Fruit fly (Drosophila melanogaster): ENCODE measurements around the gene CG8051.

Gene CG8051

dm6 chrX:19348222-19348621 is 40.5 kb upstream of the CG8051 start, which contains the start of gene nAChRalpha7:
TSS of gene nAChRalpha7 (minus strand) at chrX:19348447.
- TF ChIP-seq Pif1B (GFP tag; optimal IDR thresholded peaks at IDR 0.05) = no peak
- TF ChIP-seq CG17806 (tag; optimal IDR thresholded peaks at IDR 0.05) = no peak
- TF ChIP-seq CG4496 (GFP tag; IDR thresholded peaks at IDR 0.05) = no peak
- no peak for TF ChIP-seq CG13204 (GFP tag; optimal IDR thresholded peaks at IDR 0.05)
- TF ChIP-seq fd96Ca (GFP tag; IDR thresholded peaks at IDR 0.05) = no peak
- TF ChIP-seq CG8301 (tag; optimal IDR thresholded peaks at IDR 0.05) = no peak
- no peak for TF ChIP-seq gl (tag; optimal IDR thresholded peaks at IDR 0.05)
- TF ChIP-seq CG10348 (GFP tag; IDR thresholded peaks at IDR 0.05) = no peak
- TF ChIP-seq Pif1A (GFP tag; optimal IDR thresholded peaks at IDR 0.05) = no peak
- no peak for TF ChIP-seq CG8159 (tag; optimal IDR thresholded peaks at IDR 0.05)
- no peak for TF ChIP-seq D1 (tag; optimal IDR thresholded peaks at IDR 0.05)
- no peak for TF ChIP-seq EcR (GFP tag; optimal IDR thresholded peaks at IDR 0.05)

dm6 chrX:19326730-19327129 is 19.0 kb upstream of the CG8051 start:
- TF ChIP-seq Pif1B (GFP tag; optimal IDR thresholded peaks at IDR 0.05) (no peak), rn (GFP tag; IDR thresholded peaks at IDR 0.05) (no peak), D1 (tag; optimal IDR thresholded peaks at IDR 0.05) (peak; percentile 51), CG14655 (GFP tag; optimal IDR thresholded peaks at IDR 0.05) (no peak), CG10348 (GFP tag; IDR thresholded peaks at IDR 0.05) (no peak), CG17806 (tag; optimal IDR thresholded peaks at IDR 0.05) (no peak), Snoo (tag; optimal IDR thresholded peaks at IDR 0.05) (no peak)

DNA sequence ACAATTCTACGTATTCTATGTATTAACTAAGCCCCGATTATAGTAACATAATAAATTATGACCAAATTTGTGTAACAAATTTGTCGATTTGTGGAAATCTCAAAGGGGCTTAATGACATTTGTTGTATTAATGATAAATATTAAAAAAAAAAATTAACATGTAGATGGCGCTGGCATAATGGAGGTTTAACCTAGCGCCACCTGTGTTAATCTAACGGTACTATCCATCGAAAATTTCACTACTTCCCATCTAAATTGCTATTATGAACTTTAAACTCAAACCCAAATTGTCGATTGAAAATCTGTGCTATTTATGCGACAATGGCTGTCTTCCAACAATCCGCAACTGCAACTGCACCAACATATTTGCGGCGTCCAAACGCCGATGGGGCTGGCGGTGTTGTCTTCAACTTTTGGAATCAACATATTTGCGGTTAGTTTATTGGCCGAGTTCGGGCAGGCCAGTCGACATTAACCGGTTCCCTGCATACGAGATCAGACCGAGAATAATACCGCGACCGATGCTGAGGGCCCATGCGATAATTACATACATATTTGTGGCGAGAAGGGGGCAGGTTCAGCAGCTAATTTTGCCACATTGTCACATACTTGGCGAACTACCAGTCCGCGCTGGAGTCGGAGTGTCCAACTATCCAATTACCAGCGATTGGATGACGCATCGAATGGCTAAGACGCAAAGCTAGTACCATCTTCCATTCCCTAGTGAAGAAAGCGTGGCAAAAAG is 18.2 kb upstream of the CG8051 start:
- TF ChIP-seq CG8159 (tag; optimal IDR thresholded peaks at IDR 0.05) = no peak
- no peak for TF ChIP-seq CG10348 (GFP tag; IDR thresholded peaks at IDR 0.05)
- no peak for TF ChIP-seq CG34367 (tag; optimal IDR thresholded peaks at IDR 0.05)
- no peak for TF ChIP-seq Snoo (tag; optimal IDR thresholded peaks at IDR 0.05)
- no peak for TF ChIP-seq EcR (GFP tag; optimal IDR thresholded peaks at IDR 0.05)
- TF ChIP-seq CG17806 (tag; optimal IDR thresholded peaks at IDR 0.05) = no peak
- TF ChIP-seq rn (GFP tag; IDR thresholded peaks at IDR 0.05) = no peak
- no peak for TF ChIP-seq Pif1A (GFP tag; optimal IDR thresholded peaks at IDR 0.05)
- no peak for TF ChIP-seq CG12605 (GFP tag; IDR thresholded peaks at IDR 0.05)

DNA sequence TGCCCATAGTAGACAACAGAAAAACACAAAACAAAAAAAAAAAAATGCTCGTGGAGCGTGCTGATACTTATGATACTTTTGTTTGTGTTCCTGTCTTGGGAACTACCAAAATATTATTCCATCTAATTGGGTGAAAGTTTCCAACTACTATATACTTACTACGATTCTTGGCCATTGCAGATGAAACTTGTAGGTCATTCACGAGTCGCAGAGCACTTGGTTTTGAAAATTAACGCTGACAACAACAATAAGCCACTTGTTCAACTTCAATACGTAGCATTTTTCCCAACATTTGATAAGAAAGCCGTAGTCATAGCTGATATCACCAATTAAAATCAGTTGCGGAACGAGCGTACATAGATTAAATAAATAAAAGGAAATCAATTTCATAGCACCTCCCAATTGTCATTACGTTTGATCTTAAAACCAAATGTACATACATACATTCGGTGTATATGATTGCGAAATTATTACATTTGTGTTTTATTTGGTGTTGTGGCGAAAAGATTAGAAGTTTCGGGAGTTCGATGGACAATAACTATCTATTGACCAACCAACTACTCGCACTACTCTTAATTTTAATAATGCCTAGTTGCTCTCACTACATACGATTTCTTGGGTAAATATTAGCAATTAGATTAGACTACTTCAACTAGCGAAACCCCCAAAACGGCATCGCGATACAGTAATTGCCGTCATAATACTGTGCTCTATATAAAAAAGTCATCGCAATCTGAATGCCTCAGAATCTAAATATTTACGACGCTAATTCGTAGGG is 17.0 kb upstream of the CG8051 start:
- TF ChIP-seq CG34367 (tag; optimal IDR thresholded peaks at IDR 0.05) (no peak), Snoo (tag; optimal IDR thresholded peaks at IDR 0.05) (peak; percentile 24)

dm6 chrX:19323835-19324133 is 16.1 kb upstream of the CG8051 start:
- peak; percentile 91 for TF ChIP-seq CG32121 (GFP tag; IDR thresholded peaks at IDR 0.05)
- peak; percentile 78 for TF ChIP-seq CG15710 (tag; optimal IDR thresholded peaks at IDR 0.05)
- peak; percentile 94 for TF ChIP-seq Ets98B (GFP tag; IDR thresholded peaks at IDR 0.05)
- TF ChIP-seq Pif1B (GFP tag; optimal IDR thresholded peaks at IDR 0.05) = peak; percentile 88
- TF ChIP-seq EcR (GFP tag; optimal IDR thresholded peaks at IDR 0.05) = peak; percentile 10
- peak; percentile 87 for TF ChIP-seq rn (GFP tag; IDR thresholded peaks at IDR 0.05)
- TF ChIP-seq CG10348 (GFP tag; IDR thresholded peaks at IDR 0.05) = peak; percentile 68
- no peak; the same call in 2 of the 3 replicates for TF ChIP-seq fd96Ca (GFP tag; IDR thresholded peaks at IDR 0.05)
- peak; percentile 95 for TF ChIP-seq CG14655 (GFP tag; optimal IDR thresholded peaks at IDR 0.05)
- peak; percentile 78 for TF ChIP-seq CG17806 (tag; optimal IDR thresholded peaks at IDR 0.05)
- peak; percentile 52 for TF ChIP-seq D1 (tag; optimal IDR thresholded peaks at IDR 0.05)
- peak; percentile 89 for TF ChIP-seq CG9948 (tag; optimal IDR thresholded peaks at IDR 0.05)
- peak; percentile 76 for TF ChIP-seq CG34367 (tag; optimal IDR thresholded peaks at IDR 0.05)
- TF ChIP-seq CG4496 (GFP tag; IDR thresholded peaks at IDR 0.05) = peak; percentile 95
- peak; percentile 45 for TF ChIP-seq gl (tag; optimal IDR thresholded peaks at IDR 0.05)
- peak; percentile 93 for TF ChIP-seq CG8301 (tag; optimal IDR thresholded peaks at IDR 0.05)
- peak; percentile 79 for TF ChIP-seq Snoo (tag; optimal IDR thresholded peaks at IDR 0.05)
- peak; percentile 89 for TF ChIP-seq Pif1A (GFP tag; optimal IDR thresholded peaks at IDR 0.05)
- TF ChIP-seq CG13204 (GFP tag; optimal IDR thresholded peaks at IDR 0.05) = peak; percentile 64
- peak; percentile 91 for TF ChIP-seq CG12605 (GFP tag; IDR thresholded peaks at IDR 0.05)
- peak; percentile 76 for TF ChIP-seq CG8159 (tag; optimal IDR thresholded peaks at IDR 0.05)

- TF ChIP-seq CG12605 (GFP tag; IDR thresholded peaks at IDR 0.05) (no peak), gl (tag; optimal IDR thresholded peaks at IDR 0.05) (no peak), CG10348 (GFP tag; IDR thresholded peaks at IDR 0.05) (no peak), Pif1B (GFP tag; optimal IDR thresholded peaks at IDR 0.05) (no peak)
Observed at dm6 chrX:19322945-19323834, 15.5 kb upstream of the CG8051 start.

Data from whole organism, pupa.